Worm (Caenorhabditis elegans) whole organism, late embryonic: ENCODE measurements around the gene pqn-36.

ENCODE experiments used
- C38D4.7 ChIP-seq: fragments of 200-800 bp; sonication (Bioruptor generic); optimal IDR thresholded peaks from 2 replicates; lab custom pipeline; 2018; ENCODE audit warnings: mild to moderate bottlenecking, missing genetic modification characterization, moderate library complexity, missing compliant biosample characterization
- K02D7.2 ChIP-seq: sonication (generic microtip); optimal IDR thresholded peaks from 2 replicates; lab custom pipeline; 2017; ENCODE audit warnings: mild to moderate bottlenecking, missing genetic modification characterization, missing compliant biosample characterization
- ama-1 ChIP-seq: fragments of 150-350 bp; optimal IDR thresholded peaks from 2 replicates; lab custom pipeline; 2014
- dmd-4 ChIP-seq: sonication (generic microtip); optimal IDR thresholded peaks from 2 replicates; lab custom pipeline; 2016; ENCODE audit warnings: borderline replicate concordance, missing genetic modification characterization, missing compliant biosample characterization
- ets-4 ChIP-seq: sonication (generic microtip); optimal IDR thresholded peaks from 2 replicates; lab custom pipeline; 2016; ENCODE audit warnings: missing genetic modification characterization, missing compliant biosample characterization
- fkh-6 ChIP-seq: sonication (generic microtip); optimal IDR thresholded peaks from 2 replicates; lab custom pipeline; 2016; ENCODE audit warnings: missing genetic modification characterization, missing compliant biosample characterization
- hlh-8 ChIP-seq: sonication (generic microtip); optimal IDR thresholded peaks from 2 replicates; lab custom pipeline; 2016; ENCODE audit warnings: missing genotype, missing genetic modification characterization, missing compliant biosample characterization
- nhr-11 ChIP-seq: fragments of 150-350 bp; optimal IDR thresholded peaks from 2 replicates; lab custom pipeline; 2014; ENCODE audit warnings: missing biosample characterization, missing genetic modification characterization
- pag-3 ChIP-seq: sonication (generic microtip); optimal IDR thresholded peaks from 2 replicates; lab custom pipeline; 2016; ENCODE audit warnings: missing compliant biosample characterization, missing genetic modification characterization, borderline replicate concordance
- pha-4 ChIP-seq: fragments of 150-350 bp; optimal IDR thresholded peaks from 2 replicates; lab custom pipeline; 2018; ENCODE audit warnings: missing biosample characterization, missing genetic modification reagents, missing genetic modification characterization
- pqm-1 ChIP-seq: sonication (generic microtip); optimal IDR thresholded peaks from 2 replicates; lab custom pipeline; 2016; ENCODE audit warnings: missing genetic modification characterization, missing compliant biosample characterization
- tbx-2 ChIP-seq: sonication (generic microtip); optimal IDR thresholded peaks from 2 replicates; lab custom pipeline; 2016; ENCODE audit warnings: missing genetic modification characterization, missing compliant biosample characterization

- TF ChIP-seq K02D7.2, result no peak
- TF ChIP-seq ama-1 (lab: Kevin White, UChicago), result no peak
- TF ChIP-seq nhr-11 (tag; lab: Kevin White, UChicago), result no peak
- no peak for TF ChIP-seq hlh-8 (tag; lab: Kevin White, UChicago)
- no peak for TF ChIP-seq pag-3
- no peak for TF ChIP-seq dmd-4 (tag; lab: Kevin White, UChicago)
- TF ChIP-seq ets-4, result no peak
- no peak for TF ChIP-seq fkh-6 (tag; lab: Kevin White, UChicago)
- TF ChIP-seq C38D4.7, result no peak
- no peak for TF ChIP-seq pqm-1 (tag; lab: Kevin White, UChicago)
- no peak for TF ChIP-seq tbx-2 (tag; lab: Kevin White, UChicago)
- no peak for TF ChIP-seq pha-4 (tag; lab: Kevin White, UChicago)
Measured at ce11 chrX:15423708-15424423, 8.6 kb upstream of the pqn-36 start.
